Worm (Caenorhabditis elegans) whole organism, L4/young adult: ENCODE data around the gene mca-1.

ENCODE experiments used
- dao-5 ChIP-seq: sonication (generic microtip); optimal IDR thresholded peaks from 2 replicates; lab custom pipeline; 2016; ENCODE audit warnings: missing genotype, missing genetic modification characterization, moderate library complexity, missing compliant biosample characterization
- him-1 ChIP-seq: sonication (generic microtip); optimal IDR thresholded peaks from 2 replicates; lab custom pipeline; 2016; ENCODE audit warnings: missing genotype, missing genetic modification reagents, missing genetic modification characterization, missing compliant biosample characterization

DNA sequence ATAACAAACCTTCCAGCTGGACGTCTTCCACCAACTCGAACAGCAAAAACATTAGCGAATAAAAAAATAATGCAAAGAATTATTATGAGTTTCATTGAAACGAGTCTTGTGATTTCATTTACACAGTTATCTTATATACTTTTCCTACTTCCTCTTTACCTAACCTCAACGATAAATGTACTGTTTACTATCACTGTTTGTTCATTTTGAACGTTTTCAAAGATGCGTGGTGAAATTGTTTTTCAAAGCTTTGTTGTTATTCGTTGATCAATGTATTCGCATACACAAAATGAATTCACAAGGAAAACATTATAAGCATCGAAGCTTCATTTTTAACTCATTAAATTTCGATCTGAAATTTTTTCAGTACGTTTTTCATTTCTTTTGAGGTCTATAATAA lies 12.5 kb downstream of the mca-1 start, which contains the start of gene W09C2.7:
- TF ChIP-seq him-1 (tag; lab: Kevin White, UChicago) (no peak), dao-5 (tag; lab: Kevin White, UChicago) (no peak)
